Worm (Caenorhabditis elegans) whole organism, mixed stage, embryonic: Measurements from ENCODE around the gene srz-32.

Experiments used
- M03D4.4 ChIP-seq: sonication (generic microtip); optimal IDR thresholded peaks from 2 replicates; lab custom pipeline; 2017; ENCODE audit warnings: mild to moderate bottlenecking, missing genetic modification characterization, missing compliant biosample characterization
- bed-3 ChIP-seq: fragments of 200-800 bp; sonication (Bioruptor generic); optimal IDR thresholded peaks from 3 replicates; lab custom pipeline; 2018; ENCODE audit warnings: mild to moderate bottlenecking, missing genetic modification characterization, moderate library complexity, missing compliant biosample characterization
- blmp-1 ChIP-seq: fragments of 150-350 bp; optimal IDR thresholded peaks from 2 replicates; lab custom pipeline; 2014; ENCODE audit warnings: missing biosample characterization, missing genetic modification characterization
- ceh-39 ChIP-seq: fragments of 150-350 bp; optimal IDR thresholded peaks from 2 replicates; lab custom pipeline; 2014; ENCODE audit warnings: missing biosample characterization, missing genetic modification characterization
- ceh-43 ChIP-seq: fragments of 200-800 bp; sonication (Bioruptor generic); optimal IDR thresholded peaks from 2 replicates; lab custom pipeline; 2018; ENCODE audit warnings: mild to moderate bottlenecking, missing genetic modification characterization, moderate library complexity, missing compliant biosample characterization
- ces-1 ChIP-seq: fragments of 150-350 bp; optimal IDR thresholded peaks from 2 replicates; lab custom pipeline; 2014; ENCODE audit warnings: missing biosample characterization, missing genetic modification reagents, missing genetic modification characterization
- cnd-1 ChIP-seq: fragments of 200-800 bp; sonication (Bioruptor generic); optimal IDR thresholded peaks from 2 replicates; lab custom pipeline; 2018; ENCODE audit warnings: mild to moderate bottlenecking, missing genetic modification characterization, missing compliant biosample characterization
- elt-1 ChIP-seq: sonication (generic microtip); optimal IDR thresholded peaks from 2 replicates; lab custom pipeline; 2017; ENCODE audit warnings: missing genetic modification characterization, mild to moderate bottlenecking, missing compliant biosample characterization, antibody characterized with exemption, moderate library complexity, borderline replicate concordance; ENCODE audit not compliant: insufficient read depth
- elt-3 ChIP-seq: fragments of 150-350 bp; optimal IDR thresholded peaks from 2 replicates; lab custom pipeline; 2014; ENCODE audit warnings: missing biosample characterization, missing genetic modification characterization
- flh-1 ChIP-seq: fragments of 200-800 bp; sonication (Bioruptor generic); optimal IDR thresholded peaks from 2 replicates; lab custom pipeline; 2018; ENCODE audit warnings: mild to moderate bottlenecking, missing genetic modification characterization, moderate library complexity, missing compliant biosample characterization
- ham-2 ChIP-seq: fragments of 200-800 bp; sonication (Bioruptor generic); optimal IDR thresholded peaks from 2 replicates; lab custom pipeline; 2018; ENCODE audit warnings: mild to moderate bottlenecking, missing genetic modification characterization, missing compliant biosample characterization
- hlh-1 ChIP-seq: fragments of 150-350 bp; optimal IDR thresholded peaks from 2 replicates; lab custom pipeline; 2014; ENCODE audit warnings: missing biosample characterization, missing genetic modification reagents, missing genetic modification characterization
- lin-32 ChIP-seq: fragments of 200-800 bp; sonication (Bioruptor generic); optimal IDR thresholded peaks from 2 replicates; lab custom pipeline; 2018; ENCODE audit warnings: mild to moderate bottlenecking, missing genetic modification characterization, missing compliant biosample characterization
- mab-5 ChIP-seq: fragments of 150-350 bp; optimal IDR thresholded peaks from 2 replicates; lab custom pipeline; 2014; ENCODE audit warnings: missing biosample characterization, missing genetic modification characterization
- mep-1 ChIP-seq: fragments of 150-350 bp; optimal IDR thresholded peaks from 2 replicates; lab custom pipeline; 2017; ENCODE audit warnings: missing biosample characterization, missing genetic modification reagents, missing genetic modification characterization, inconsistent platforms
- mls-2 ChIP-seq: sonication (generic microtip); optimal IDR thresholded peaks from 2 replicates; lab custom pipeline; 2016; ENCODE audit warnings: mild to moderate bottlenecking, missing genetic modification characterization, moderate library complexity, missing compliant biosample characterization
- nhr-12 ChIP-seq: fragments of 150-350 bp; optimal IDR thresholded peaks from 2 replicates; lab custom pipeline; 2014; ENCODE audit warnings: missing biosample characterization, missing genetic modification characterization
- nhr-237 ChIP-seq: fragments of 150-350 bp; optimal IDR thresholded peaks from 2 replicates; lab custom pipeline; 2014; ENCODE audit warnings: missing biosample characterization, missing genetic modification characterization
- nhr-28 ChIP-seq: fragments of 150-350 bp; optimal IDR thresholded peaks from 2 replicates; lab custom pipeline; 2014; ENCODE audit warnings: missing biosample characterization, missing genetic modification characterization
- sem-2 ChIP-seq: fragments of 200-800 bp; sonication (Bioruptor generic); optimal IDR thresholded peaks from 2 replicates; lab custom pipeline; 2018; ENCODE audit warnings: mild to moderate bottlenecking, missing genetic modification characterization, missing compliant biosample characterization
- unc-120 ChIP-seq: sonication (generic microtip); optimal IDR thresholded peaks from 2 replicates; lab custom pipeline; 2017; ENCODE audit warnings: missing genetic modification characterization, missing compliant biosample characterization; ENCODE audit not compliant: poor library complexity, severe bottlenecking
- unc-39 ChIP-seq: fragments of 150-350 bp; optimal IDR thresholded peaks from 2 replicates; lab custom pipeline; 2014; ENCODE audit warnings: missing biosample characterization, missing genetic modification characterization
- unc-62 ChIP-seq: fragments of 150-350 bp; optimal IDR thresholded peaks from 2 replicates; lab custom pipeline; 2014; ENCODE audit warnings: missing biosample characterization, missing genetic modification reagents, missing genetic modification characterization
- zip-8 ChIP-seq: fragments of 150-350 bp; optimal IDR thresholded peaks from 2 replicates; lab custom pipeline; 2014; ENCODE audit warnings: missing biosample characterization, missing genetic modification characterization
- ztf-11 ChIP-seq: fragments of 150-350 bp; optimal IDR thresholded peaks from 2 replicates; lab custom pipeline; 2014; ENCODE audit warnings: missing biosample characterization, missing genetic modification characterization

Gene srz-32

DNA sequence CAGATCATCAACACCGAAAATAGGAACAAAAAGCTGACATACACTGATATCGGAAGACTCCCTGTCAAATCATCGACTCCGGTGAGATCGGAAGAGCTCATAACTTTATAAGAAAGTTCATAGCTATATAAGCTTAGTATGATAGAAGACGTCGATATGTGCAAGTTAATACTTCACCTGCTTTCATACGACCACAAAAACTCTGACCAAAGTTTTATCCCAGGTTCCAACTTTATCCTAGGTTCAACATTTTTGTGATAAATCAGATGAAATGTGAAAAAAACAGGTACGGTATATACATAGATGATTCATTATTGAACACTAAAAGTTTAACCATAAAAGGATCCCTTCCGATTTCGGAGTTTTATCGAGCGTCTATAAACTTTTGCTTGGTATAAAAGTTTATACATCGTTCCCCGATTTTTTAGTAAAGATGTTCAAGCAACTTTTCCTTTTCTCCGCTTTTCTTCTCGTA, 42.8 kb downstream of the srz-32 start, which contains the start of the genes srz-70 and C09G12.5:
srz-70 (minus strand) TSS at position 101 of the 475 bp plus-strand sequence.
C09G12.5 (plus strand) TSS at position 425 of the 475 bp plus-strand sequence.
- TF ChIP-seq nhr-237 (tag; lab: Kevin White, UChicago), result no peak
- no peak for TF ChIP-seq ztf-11 (tag; lab: Kevin White, UChicago)
- TF ChIP-seq blmp-1 (tag; lab: Kevin White, UChicago), result no peak
- TF ChIP-seq nhr-12, result no peak
- TF ChIP-seq lin-32, result no peak
- TF ChIP-seq mep-1, result no peak

DNA sequence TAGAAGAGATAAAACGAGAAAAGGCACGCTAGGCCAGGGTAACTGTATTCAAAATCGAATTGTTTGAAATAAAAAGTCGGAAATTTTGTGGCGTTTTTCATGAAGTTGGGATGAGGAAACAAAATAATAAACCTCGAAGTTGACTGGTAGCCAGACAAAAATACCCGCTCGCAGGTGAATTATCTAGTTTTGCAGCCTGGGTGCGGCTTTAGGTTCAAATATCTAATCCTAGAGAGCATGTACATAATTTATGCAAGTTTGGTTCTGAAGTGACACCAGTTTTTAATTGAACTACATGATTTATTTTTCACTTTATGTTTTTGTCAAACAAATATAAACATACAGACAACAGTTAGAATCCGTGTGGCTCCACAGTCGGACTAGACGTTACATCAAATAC, 45.6 kb downstream of the srz-32 start, which contains the start of gene srz-37:
srz-37 (minus strand) TSS at position 101 of the 400 bp plus-strand sequence.
- TF ChIP-seq mls-2 (tag; lab: Kevin White, UChicago) (no peak), elt-3 (tag; lab: Kevin White, UChicago) (no peak), cnd-1 (tag; lab: Kevin White, UChicago) (no peak), ceh-39 (no peak), M03D4.4 (tag; lab: Kevin White, UChicago) (no peak), elt-1 (tag; lab: Kevin White, UChicago) (no peak), unc-62 (GFP tag; lab: Kevin White, UChicago) (no peak), ham-2 (GFP tag; lab: Kevin White, UChicago) (no peak), nhr-12 (no peak)

DNA sequence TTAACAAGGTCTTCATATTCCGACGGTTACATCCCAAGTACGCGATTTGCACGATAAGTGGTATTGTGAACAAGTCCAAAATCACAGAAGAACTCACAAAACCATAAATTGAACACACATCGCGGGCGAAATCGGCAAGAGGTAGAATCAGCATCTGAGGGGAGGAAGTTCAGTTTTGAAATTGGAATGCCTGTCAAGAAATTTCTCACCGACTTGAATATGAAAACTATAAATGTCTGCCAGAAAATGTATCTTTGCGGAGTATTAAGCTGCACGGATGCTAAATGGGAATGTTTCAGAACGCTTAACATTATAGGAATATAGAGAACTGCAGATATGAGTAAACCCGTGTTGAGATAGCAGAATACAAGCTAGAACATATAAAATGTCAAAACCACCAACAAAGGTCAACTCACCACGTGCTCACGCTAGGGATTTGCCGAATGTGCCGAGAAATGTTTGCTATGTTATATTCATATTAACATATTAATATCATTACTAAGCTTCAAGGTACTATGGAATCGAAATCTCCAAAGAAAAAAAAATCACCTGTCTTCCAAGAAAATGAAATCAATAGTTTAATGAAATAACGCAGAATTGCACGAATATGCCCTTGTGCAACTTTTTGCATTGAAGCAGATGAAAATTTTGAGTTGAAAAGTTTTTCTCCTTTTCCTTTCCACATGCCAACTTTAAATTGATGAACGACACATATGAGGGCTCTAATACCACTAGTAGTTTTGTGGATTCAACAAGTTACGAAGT, 46.3 kb downstream of the srz-32 start, which contains the start of gene srz-82:
srz-82 (plus strand) TSS at position 701 of the 765 bp plus-strand sequence.
- TF ChIP-seq elt-1 (tag; lab: Kevin White, UChicago), result no peak
- TF ChIP-seq M03D4.4 (tag; lab: Kevin White, UChicago), result no peak
- TF ChIP-seq ces-1, result no peak
- no peak for TF ChIP-seq unc-120 (tag; lab: Kevin White, UChicago)
- no peak for TF ChIP-seq elt-3 (tag; lab: Kevin White, UChicago)
- TF ChIP-seq nhr-28 (tag; lab: Kevin White, UChicago), result no peak
- no peak for TF ChIP-seq cnd-1 (tag; lab: Kevin White, UChicago)
- TF ChIP-seq nhr-12, result no peak
- TF ChIP-seq mab-5 (tag; lab: Kevin White, UChicago), result no peak
- TF ChIP-seq bed-3 (GFP tag; lab: Kevin White, UChicago), result no peak
- no peak for TF ChIP-seq flh-1
- no peak for TF ChIP-seq blmp-1 (tag; lab: Kevin White, UChicago)
- TF ChIP-seq zip-8, result no peak
- TF ChIP-seq unc-39 (tag; lab: Kevin White, UChicago), result no peak
- TF ChIP-seq nhr-237 (tag; lab: Kevin White, UChicago), result no peak
- TF ChIP-seq ceh-43 (GFP tag; lab: Kevin White, UChicago), result no peak
- TF ChIP-seq hlh-1 (tag; lab: Kevin White, UChicago), result no peak
- TF ChIP-seq sem-2 (GFP tag; lab: Kevin White, UChicago), result no peak
- TF ChIP-seq ceh-39, result no peak
